Worm (Caenorhabditis elegans): ENCODE measurements around the gene F43C11.6.

- TF ChIP-seq ama-1 (optimal IDR thresholded peaks at IDR 0.05) (no peak), elt-3 (tag; optimal IDR thresholded peaks at IDR 0.05) (no peak), eor-1 (tag; optimal IDR thresholded peaks at IDR 0.05) (no peak), nhr-28 (tag; optimal IDR thresholded peaks at IDR 0.05) (no peak), nhr-11 (tag; optimal IDR thresholded peaks at IDR 0.05) (no peak), ztf-4 (tag; optimal IDR thresholded peaks at IDR 0.05) (no peak), nhr-77 (tag; optimal IDR thresholded peaks at IDR 0.05) (no peak), pqm-1 (tag; optimal IDR thresholded peaks at IDR 0.05) (no peak), nhr-12 (tag; optimal IDR thresholded peaks at IDR 0.05) (no peak), unc-39 (tag; optimal IDR thresholded peaks at IDR 0.05) (no peak), zag-1 (tag; optimal IDR thresholded peaks at IDR 0.05) (no peak), lin-39 (tag; optimal IDR thresholded peaks at IDR 0.05) (no peak)
Observed at ce11 chrII:2368956-2369355, 26.7 kb downstream of the F43C11.6 start, which contains the start of gene hpo-25.
